Fruit fly (Drosophila melanogaster) S2 (cell line): ENCODE results near the gene dmt.

ENCODE experiments used
- CG8478 ChIP-seq: fragments of >200 bp; optimal IDR thresholded peaks from 2 replicates; lab custom pipeline; 2018
- CTCF ChIP-seq, 2 experiments: fragments of >200 bp; optimal IDR thresholded peaks; 2 replicates each; lab custom pipeline; 2018

- TF ChIP-seq CG8478 (lab: Kevin White, UChicago) (no peak), CTCF (optimal IDR thresholded peaks at IDR 0.05; lab: Kevin White, UChicago) (no peak)
Observed at dm6 chr3R:9684125-9684524, 26.8 kb upstream of the dmt start, which contains the start of gene CG9444.
